Worm (Caenorhabditis elegans) whole organism, L1 larva: ENCODE data around the gene Y69H2.9.

ENCODE experiments used
- C04F5.9 ChIP-seq: sonication (generic microtip); optimal IDR thresholded peaks from 2 replicates; lab custom pipeline; 2016; ENCODE audit warnings: missing genetic modification characterization, missing compliant biosample characterization
- ama-1 ChIP-seq: fragments of 150-350 bp; optimal IDR thresholded peaks from 2 replicates; lab custom pipeline; 2014
- ceh-88 ChIP-seq: fragments of 200-800 bp; sonication (Bioruptor generic); IDR thresholded peaks from 2 replicates; pipeline ENCODE4 v1.3.6; 2022; ENCODE audit warnings: missing genetic modification characterization, missing compliant biosample characterization
- ces-1 ChIP-seq: fragments of 150-350 bp; optimal IDR thresholded peaks from 2 replicates; lab custom pipeline; 2014; ENCODE audit warnings: missing biosample characterization, missing genetic modification reagents, missing genetic modification characterization
- dpl-1 ChIP-seq, 3 experiments: fragments of 150-350 bp in 2 of 3; sonication (generic microtip) in 1 of 3; optimal IDR thresholded peaks; 2 replicates each; lab custom pipeline; 2014 to 2017; ENCODE audit warnings: missing biosample characterization in 3 of 3, missing genetic modification characterization in 3 of 3, missing genetic modification reagents in 3 of 3
- efl-1 ChIP-seq, 4 experiments: fragments of 150-350 bp; optimal IDR thresholded peaks in 3 of 4; peaks in 1 of 4; 1 replicate in 1 of 4; 2 replicates in 3 of 4; lab custom pipeline; 2014; ENCODE audit warnings: missing biosample characterization in 2 of 4, missing genetic modification characterization in 2 of 4, missing genetic modification reagents in 2 of 4
- elt-2 ChIP-seq: sonication (generic microtip); optimal IDR thresholded peaks from 2 replicates; lab custom pipeline; 2016; ENCODE audit warnings: missing genetic modification characterization, mild to moderate bottlenecking, inconsistent platforms, missing compliant biosample characterization, missing genetic modification reagents
- elt-3 ChIP-seq, 6 experiments: fragments of 150-350 bp in 1 of 6; sonication (generic microtip); optimal IDR thresholded peaks; 2 replicates each; lab custom pipeline; 2017 to 2018; ENCODE audit warnings: missing biosample characterization in 6 of 6, missing genetic modification characterization in 6 of 6, inconsistent platforms in 1 of 6
- ets-5 ChIP-seq: fragments of 200-800 bp; sonication (Bioruptor generic); IDR thresholded peaks from 2 replicates; pipeline ENCODE4 v1.3.6; 2022; ENCODE audit warnings: missing genetic modification characterization, missing compliant biosample characterization
- fkh-8 ChIP-seq: sonication (generic microtip); optimal IDR thresholded peaks from 2 replicates; lab custom pipeline; 2016; ENCODE audit warnings: mild to moderate bottlenecking, missing genetic modification characterization, missing compliant biosample characterization
- fos-1 ChIP-seq: fragments of 150-350 bp; optimal IDR thresholded peaks from 2 replicates; lab custom pipeline; 2014; ENCODE audit warnings: missing biosample characterization, missing genetic modification characterization
- grh-1 ChIP-seq: fragments of 200-800 bp; sonication (Bioruptor generic); IDR thresholded peaks from 2 replicates; pipeline ENCODE4 v1.3.6; 2022; ENCODE audit warnings: missing genetic modification reagents, missing genetic modification characterization, missing compliant biosample characterization
- hlh-17 ChIP-seq: fragments of 200-800 bp; sonication (Bioruptor generic); optimal IDR thresholded peaks from 2 replicates; lab custom pipeline; 2018; ENCODE audit warnings: missing genetic modification characterization, mild to moderate bottlenecking, missing compliant biosample characterization, moderate library complexity, borderline replicate concordance
- hpl-2 ChIP-seq: fragments of 150-350 bp; optimal IDR thresholded peaks from 2 replicates; lab custom pipeline; 2014; ENCODE audit warnings: missing biosample characterization, missing genetic modification reagents, missing genetic modification characterization
- lin-15B ChIP-seq: fragments of 150-350 bp; sonication (generic microtip); optimal IDR thresholded peaks from 3 replicates; lab custom pipeline; 2014; ENCODE audit warnings: missing biosample characterization, missing genetic modification characterization
- lin-35 ChIP-seq, 2 experiments: fragments of 150-350 bp; optimal IDR thresholded peaks; 2 replicates each; lab custom pipeline; 2014; ENCODE audit warnings: missing biosample characterization in 2 of 2, missing genetic modification characterization in 2 of 2, missing genetic modification reagents in 2 of 2
- mef-2 ChIP-seq: fragments of 150-350 bp; optimal IDR thresholded peaks from 2 replicates; lab custom pipeline; 2014; ENCODE audit warnings: missing biosample characterization, missing genetic modification characterization
- mep-1 ChIP-seq: fragments of 150-350 bp; optimal IDR thresholded peaks from 2 replicates; lab custom pipeline; 2014; ENCODE audit warnings: missing biosample characterization, missing genetic modification characterization
- nhr-11 ChIP-seq: fragments of 150-350 bp; optimal IDR thresholded peaks from 2 replicates; lab custom pipeline; 2014; ENCODE audit warnings: missing biosample characterization, missing genetic modification characterization
- nhr-19 ChIP-seq: fragments of 200-800 bp; sonication (Bioruptor generic); conservative IDR thresholded peaks from 2 replicates; pipeline ENCODE4 v1.3.6; 2022; ENCODE audit warnings: missing genetic modification characterization, missing compliant biosample characterization
- nhr-237 ChIP-seq: fragments of 150-350 bp; optimal IDR thresholded peaks from 2 replicates; lab custom pipeline; 2014; ENCODE audit warnings: missing biosample characterization, missing genetic modification characterization
- nhr-28 ChIP-seq: fragments of 150-350 bp; optimal IDR thresholded peaks from 2 replicates; lab custom pipeline; 2014; ENCODE audit warnings: missing biosample characterization, missing genetic modification characterization
- nhr-47 ChIP-seq: sonication (generic microtip); optimal IDR thresholded peaks from 2 replicates; lab custom pipeline; 2016; ENCODE audit warnings: mild to moderate bottlenecking, missing genetic modification characterization, moderate library complexity, missing compliant biosample characterization
- nhr-71 ChIP-seq: sonication (generic microtip); optimal IDR thresholded peaks from 2 replicates; lab custom pipeline; 2016; ENCODE audit warnings: mild to moderate bottlenecking, missing genetic modification characterization, moderate library complexity, missing compliant biosample characterization
- pag-3 ChIP-seq: sonication (generic microtip); optimal IDR thresholded peaks from 2 replicates; lab custom pipeline; 2017; ENCODE audit warnings: missing genetic modification characterization, mild to moderate bottlenecking, missing compliant biosample characterization, antibody characterized with exemption, borderline replicate concordance; ENCODE audit not compliant: insufficient read depth
- skn-1 ChIP-seq: fragments of 150-350 bp; optimal IDR thresholded peaks from 2 replicates; lab custom pipeline; 2014; ENCODE audit warnings: missing biosample characterization, missing genetic modification characterization
- snpc-4 ChIP-seq: fragments of 150-350 bp; optimal IDR thresholded peaks from 2 replicates; lab custom pipeline; 2014; ENCODE audit warnings: missing biosample characterization, missing genetic modification characterization
- tlp-1 ChIP-seq: fragments of 150-350 bp; optimal IDR thresholded peaks from 2 replicates; lab custom pipeline; 2014; ENCODE audit warnings: missing biosample characterization, missing genetic modification characterization
- unc-98 ChIP-seq: fragments of 200-800 bp; sonication (Bioruptor generic); IDR thresholded peaks from 2 replicates; pipeline ENCODE4 v1.3.6; 2022; ENCODE audit warnings: missing genetic modification characterization, missing compliant biosample characterization
- xbp-1 ChIP-seq: sonication (generic microtip); optimal IDR thresholded peaks from 2 replicates; lab custom pipeline; 2016; ENCODE audit warnings: missing genetic modification characterization, missing compliant biosample characterization
- zip-4 ChIP-seq: fragments of 200-800 bp; sonication (Bioruptor generic); optimal IDR thresholded peaks from 2 replicates; lab custom pipeline; 2018; ENCODE audit warnings: mild to moderate bottlenecking, missing genetic modification characterization, moderate library complexity, missing compliant biosample characterization

Y69H2.9 gene

ce11 chrV:18689681-18690080, 11.7 kb upstream of the Y69H2.9 start, which contains the start of the genes ubc-19 and Y69H2.7 (continued):
- TF ChIP-seq xbp-1 (tag; lab: Kevin White, UChicago) (peak; percentile 22), snpc-4 (peak; percentile 44), hpl-2 (GFP tag; lab: Kevin White, UChicago) (no peak), skn-1 (no peak), fkh-8 (peak; percentile 20), mep-1 (tag; lab: Kevin White, UChicago) (peak; percentile 66), lin-15B (tag; lab: Kevin White, UChicago) (no peak), ama-1 (lab: Kevin White, UChicago) (no peak), dpl-1 (GFP tag; optimal IDR thresholded peaks at IDR 0.05; lab: Kevin White, UChicago) (peak; percentile 3 to 59 (median 43)), pag-3 (tag; lab: Kevin White, UChicago) (no peak), hlh-17 (GFP tag; lab: Kevin White, UChicago) (no peak), nhr-11 (tag; lab: Kevin White, UChicago) (no peak), elt-3 (tag; optimal IDR thresholded peaks at IDR 0.05; lab: Kevin White, UChicago) (no peak), nhr-47 (tag; lab: Kevin White, UChicago) (peak; percentile 21), mef-2 (tag; lab: Kevin White, UChicago) (no peak)

ce11 chrV:18695469-18695868, 5.9 kb upstream of the Y69H2.9 start:
- TF ChIP-seq lin-35 (GFP tag; optimal IDR thresholded peaks at IDR 0.05; lab: Kevin White, UChicago), result no peak
- TF ChIP-seq, all 84 proteins: peak for 0

- TF ChIP-seq nhr-71 (tag; lab: Kevin White, UChicago) (no peak), nhr-237 (tag; lab: Kevin White, UChicago) (no peak), fos-1 (tag; lab: Kevin White, UChicago) (no peak), nhr-19 (no peak), nhr-28 (tag; lab: Kevin White, UChicago) (no peak), fkh-8 (no peak), zip-4 (no peak), lin-15B (tag; lab: Kevin White, UChicago) (no peak)
- TF ChIP-seq, all 84 proteins: peak for 0
These were observed 2.0 kb upstream of the Y69H2.9 start, which contains the start of gene nhr-241 for ce11 chrV:18699326-18699725. nhr-241 (plus strand) TSS chrV:18699451.

- TF ChIP-seq ets-5 (0 out of 2 replicates have a peak, but pooled peaks have one; percentile 44), ceh-88 (no peak), nhr-19 (0 out of 2 replicates have a peak, but pooled peaks have one; percentile 2)
- TF ChIP-seq, all 84 proteins: peak for 2
These were observed 4.2 kb downstream of the Y69H2.9 start for ce11 chrV:18705319-18706062.

ce11 chrV:18706063-18706620, 4.8 kb downstream of the Y69H2.9 start, which contains the start of gene Y17D7C.1:
Y17D7C.1 (plus strand) TSS chrV:18706570.
- TF ChIP-seq elt-2 (no peak), efl-1 (optimal IDR thresholded peaks at IDR 0.05; lab: Kevin White, UChicago) (no peak), efl-1 (GFP tag; optimal IDR thresholded peaks at IDR 0.05 in 1 of 2; lab: Kevin White, UChicago) (peak in 1 of 2 experiments; percentile 86)

ce11 chrV:18708015-18708414, 6.7 kb downstream of the Y69H2.9 start:
- peak; percentile 43; the same call in 1 of the 2 replicates for TF ChIP-seq grh-1 (GFP tag; lab: Robert Waterston, UW)
- no peak for TF ChIP-seq ces-1 (GFP tag; lab: Kevin White, UChicago)
- TF ChIP-seq unc-98, result no peak
- TF ChIP-seq C04F5.9 (tag; lab: Kevin White, UChicago), result no peak
- no peak for TF ChIP-seq tlp-1 (tag; lab: Kevin White, UChicago)
- TF ChIP-seq ets-5, result 0 out of 2 replicates have a peak, but pooled peaks have one; percentile 78
